Fruit fly (Drosophila melanogaster): ENCODE data around the gene Jon74E.
A peak's percentile ranks its signal among the peaks of the same experiment; 100 is the strongest.

Gene Jon74E

dm6 chr3L:17529511-17530194 lies 19.3 kb downstream of the Jon74E start, which contains the start of the genes Edc3 and Nedd4 (continued):
- TF ChIP-seq dpn (GFP tag; optimal IDR thresholded peaks at IDR 0.05) (peak in 1 of 2 experiments; percentile 9), CG13424 (tag; optimal IDR thresholded peaks at IDR 0.05) (peak; percentile 18), scrt (GFP tag; optimal IDR thresholded peaks at IDR 0.05) (peak; percentile 54), CG12299 (tag; optimal IDR thresholded peaks at IDR 0.05) (peak; percentile 23), chinmo (GFP tag; IDR thresholded peaks at IDR 0.05; ENCODE audit: partially characterized antibody) (0 out of 4 replicates have a peak, but pooled peaks have one; percentile 65), pho (GFP tag; optimal IDR thresholded peaks at IDR 0.05) (no peak), Sin3A (optimal IDR thresholded peaks at IDR 0.05) (peak; percentile 45), CG7928 (GFP tag; optimal IDR thresholded peaks at IDR 0.05) (peak; percentile 40), Sry-β (GFP tag; optimal IDR thresholded peaks at IDR 0.05) (peak; percentile 16), CG14710 (tag; optimal IDR thresholded peaks at IDR 0.05) (peak; percentile 78), Sox100B (GFP tag; optimal IDR thresholded peaks at IDR 0.05) (peak; percentile 30), Myb (GFP tag; optimal IDR thresholded peaks at IDR 0.05) (no peak), ase (GFP tag; IDR thresholded peaks at IDR 0.05) (no peak), CG6654 (GFP tag; optimal IDR thresholded peaks at IDR 0.05) (no peak), CG17385 (GFP tag; optimal IDR thresholded peaks at IDR 0.05) (peak; percentile 94), BEAF-32 (GFP tag; optimal IDR thresholded peaks at IDR 0.05) (peak; percentile 48), HmgZ (tag; optimal IDR thresholded peaks at IDR 0.05) (no peak), CG4854 (GFP tag; optimal IDR thresholded peaks at IDR 0.05) (no peak), dati (GFP tag; IDR thresholded peaks at IDR 0.05) (no peak), CG3281 (GFP tag; optimal IDR thresholded peaks at IDR 0.05) (peak; percentile 39), CG9876 (GFP tag; optimal IDR thresholded peaks at IDR 0.05) (no peak), CG11247 (GFP tag; IDR thresholded peaks at IDR 0.05) (no peak), nerfin-1 (tag; optimal IDR thresholded peaks at IDR 0.05) (peak; percentile 2), Meics (GFP tag; optimal IDR thresholded peaks at IDR 0.05) (peak; percentile 20), insv (GFP tag; optimal IDR thresholded peaks at IDR 0.05) (peak in 1 of 2 experiments; percentile 69), dimm (GFP tag; IDR thresholded peaks at IDR 0.05) (no peak), CG12219 (GFP tag; optimal IDR thresholded peaks at IDR 0.05) (no peak), Doc2 (GFP tag; IDR thresholded peaks at IDR 0.05) (no peak), unpg (GFP tag; optimal IDR thresholded peaks at IDR 0.05) (peak; percentile 20), MBD-R2 (GFP tag; IDR thresholded peaks at IDR 0.05) (peak; percentile 36; the same call in 1 of the 2 replicates), CG16813 (GFP tag; IDR thresholded peaks at IDR 0.05; ENCODE audit: partially characterized antibody) (peak; percentile 21; the same call in 1 of the 3 replicates), CG8924 (tag; optimal IDR thresholded peaks at IDR 0.05) (peak; percentile 65), CG14860 (GFP tag; IDR thresholded peaks at IDR 0.05; ENCODE audit: partially characterized antibody) (no peak), nmo (GFP tag; optimal IDR thresholded peaks at IDR 0.05) (peak; percentile 65), crp (GFP tag; optimal IDR thresholded peaks at IDR 0.05) (peak in 1 of 2 experiments; percentile 13), pzg (GFP tag; optimal IDR thresholded peaks at IDR 0.05) (peak; percentile 52), CG18262 (tag; optimal IDR thresholded peaks at IDR 0.05) (peak; percentile 19), CoRest (tag; optimal IDR thresholded peaks at IDR 0.05) (peak; percentile 40), CG15514 (GFP tag; optimal IDR thresholded peaks at IDR 0.05) (peak; percentile 55), Fer1 (GFP tag; optimal IDR thresholded peaks at IDR 0.05) (peak; percentile 5), knrl (GFP tag; IDR thresholded peaks at IDR 0.05; ENCODE audit: partially characterized antibody) (peak; percentile 41; the same call in 1 of the 3 replicates), sug (tag; optimal IDR thresholded peaks at IDR 0.05) (peak; percentile 31), CG12659 (GFP tag; optimal IDR thresholded peaks at IDR 0.05) (peak; percentile 63), CG18619 (GFP tag; optimal IDR thresholded peaks at IDR 0.05) (peak; percentile 25), CG15696 (tag; optimal IDR thresholded peaks at IDR 0.05) (peak; percentile 34), unc-4 (GFP tag; IDR thresholded peaks at IDR 0.05; ENCODE audit: partially characterized antibody) (no peak), CG6765 (GFP tag; optimal IDR thresholded peaks at IDR 0.05) (peak; percentile 50), zfh1 (GFP tag; IDR thresholded peaks at IDR 0.05) (0 out of 3 replicates have a peak, but pooled peaks have one; percentile 5)
